Fruit fly (Drosophila melanogaster): ENCODE results near the gene CG7573.

CG7573 gene

DNA sequence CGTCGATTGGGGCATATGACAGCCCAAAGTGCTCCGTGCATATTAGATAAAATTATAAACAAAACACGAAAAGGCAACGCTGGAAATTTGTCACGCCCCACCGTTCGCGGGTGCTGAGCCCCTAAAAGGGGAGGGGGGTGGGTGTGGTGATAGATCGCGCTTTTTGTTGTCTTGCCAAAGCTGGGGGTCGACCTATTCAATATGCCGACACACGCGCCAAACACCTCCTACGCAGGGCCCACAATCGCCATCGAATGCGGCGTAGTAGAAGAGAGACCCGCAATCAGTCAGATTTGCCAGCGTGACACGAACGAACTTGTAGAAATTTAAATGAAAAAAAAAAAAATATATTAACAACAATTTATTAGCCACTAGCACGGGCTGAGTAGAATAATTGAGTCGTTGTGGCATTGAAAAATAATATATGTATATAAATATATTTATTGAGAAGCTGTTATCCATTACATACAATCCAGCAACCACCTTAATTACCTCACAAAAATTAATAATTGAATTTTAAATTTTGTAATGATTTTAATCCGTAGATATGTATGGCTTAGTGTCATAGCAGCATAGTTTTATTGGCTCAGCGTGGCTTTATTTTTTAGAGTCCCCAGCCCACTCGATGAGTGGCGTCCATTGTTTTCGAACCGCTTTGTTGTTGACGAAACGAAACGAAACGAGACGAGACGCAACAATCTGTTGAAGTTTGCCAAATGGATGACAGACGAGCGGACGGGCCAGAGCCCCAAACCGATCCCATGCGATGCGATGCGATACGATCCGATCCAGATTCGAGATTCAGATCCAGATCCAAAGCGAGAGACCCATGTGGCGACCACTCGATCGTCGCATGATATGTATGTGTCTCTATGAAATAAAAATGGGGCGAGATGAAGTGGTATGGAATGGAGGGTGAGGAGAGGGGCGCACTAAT is 37.7 kb downstream of the CG7573 start (continued):
- TF ChIP-seq HLHmδ (GFP tag; optimal IDR thresholded peaks at IDR 0.05) (no peak), CG15479 (GFP tag; optimal IDR thresholded peaks at IDR 0.05) (no peak), CG8388 (GFP tag; optimal IDR thresholded peaks at IDR 0.05) (peak; percentile 84), yki (optimal IDR thresholded peaks at IDR 0.05) (no peak), onecut (GFP tag; IDR thresholded peaks at IDR 0.05) (peak; percentile 58), Atf-2 (GFP tag; optimal IDR thresholded peaks at IDR 0.05) (no peak), CG17802 (tag; optimal IDR thresholded peaks at IDR 0.05) (peak; percentile 60), CG14014 (GFP tag; IDR thresholded peaks at IDR 0.05) (peak; percentile 93), C15 (GFP tag; IDR thresholded peaks at IDR 0.05) (peak; percentile 58; the same call in 1 of the 3 replicates), Elba2 (GFP tag; optimal IDR thresholded peaks at IDR 0.05) (no peak), salm (tag; optimal IDR thresholded peaks at IDR 0.05) (peak; percentile 87), ranshi (GFP tag; IDR thresholded peaks at IDR 0.05) (peak; percentile 79; the same call in 1 of the 2 replicates), trh (GFP tag; optimal IDR thresholded peaks at IDR 0.05) (peak; percentile 53), CG6813 (GFP tag; optimal IDR thresholded peaks at IDR 0.05) (peak; percentile 83), danr (GFP tag; IDR thresholded peaks at IDR 0.05) (peak; percentile 86), dimm (GFP tag; IDR thresholded peaks at IDR 0.05) (peak; percentile 82), CG15011 (GFP tag; optimal IDR thresholded peaks at IDR 0.05) (peak; percentile 65), dm (GFP tag; optimal IDR thresholded peaks at IDR 0.05) (no peak), lov (optimal IDR thresholded peaks at IDR 0.05) (no peak), lov (GFP tag; IDR thresholded peaks at IDR 0.05) (peak; percentile 70; the same call in 1 of the 3 replicates), sim (GFP tag; IDR thresholded peaks at IDR 0.05) (0 out of 2 replicates have a peak, but pooled peaks have one; percentile 5), sc (optimal IDR thresholded peaks at IDR 0.05) (no peak), sc (GFP tag; optimal IDR thresholded peaks at IDR 0.05) (peak; percentile 64), CG12071 (GFP tag; optimal IDR thresholded peaks at IDR 0.05) (no peak), cato (GFP tag; optimal IDR thresholded peaks at IDR 0.05; ENCODE audit: borderline replicate concordance) (no peak), zf30C (GFP tag; optimal IDR thresholded peaks at IDR 0.05) (no peak), Nf-YC (tag; optimal IDR thresholded peaks at IDR 0.05) (peak; percentile 52), CG2120 (GFP tag; optimal IDR thresholded peaks at IDR 0.05) (peak; percentile 56), CG32532 (GFP tag; IDR thresholded peaks at IDR 0.05) (peak; percentile 93), ro (GFP tag; IDR thresholded peaks at IDR 0.05) (peak; percentile 62; the same call in 1 of the 2 replicates), CG3407 (GFP tag; optimal IDR thresholded peaks at IDR 0.05) (peak; percentile 56), wor (GFP tag; IDR thresholded peaks at IDR 0.05) (peak; percentile 91), sr (GFP tag; IDR thresholded peaks at IDR 0.05) (peak; percentile 93), CG34224 (GFP tag; IDR thresholded peaks at IDR 0.05; ENCODE audit: partially characterized antibody) (no peak), CG15514 (GFP tag; optimal IDR thresholded peaks at IDR 0.05) (peak; percentile 55), pnt (GFP tag; optimal IDR thresholded peaks at IDR 0.05) (no peak), CG12104 (GFP tag; optimal IDR thresholded peaks at IDR 0.05) (peak; percentile 87), CG13894 (tag; optimal IDR thresholded peaks at IDR 0.05) (peak; percentile 95), CG10267 (tag; optimal IDR thresholded peaks at IDR 0.05) (peak; percentile 81), otp (GFP tag; IDR thresholded peaks at IDR 0.05) (peak; percentile 85), CG5245 (GFP tag; optimal IDR thresholded peaks at IDR 0.05) (no peak), CG15696 (tag; optimal IDR thresholded peaks at IDR 0.05) (peak; percentile 60), usp (GFP tag; optimal IDR thresholded peaks at IDR 0.05) (no peak), CG4404 (GFP tag; IDR thresholded peaks at IDR 0.05) (peak; percentile 72), Tbp (GFP tag; optimal IDR thresholded peaks at IDR 0.05) (no peak), CG30403 (GFP tag; optimal IDR thresholded peaks at IDR 0.05) (peak; percentile 70), Ssrp (tag; optimal IDR thresholded peaks at IDR 0.05) (peak; percentile 91), Bteb2 (GFP tag; optimal IDR thresholded peaks at IDR 0.05) (no peak), da (GFP tag; optimal IDR thresholded peaks at IDR 0.05) (no peak), CG12236 (GFP tag; optimal IDR thresholded peaks at IDR 0.05) (no peak)

Measured in whole organism, embryonic.